Worm (Caenorhabditis elegans): ENCODE measurements around the gene T27E7.3.

ce11 chrIV:14523568-14523967, 5.2 kb upstream of the T27E7.3 start, which contains the start of gene srh-63:
- TF ChIP-seq W03F9.2 (tag; optimal IDR thresholded peaks at IDR 0.05) (no peak), him-1 (tag; optimal IDR thresholded peaks at IDR 0.05) (no peak), dao-5 (tag; optimal IDR thresholded peaks at IDR 0.05) (no peak)

Data from whole organism, L4/young adult.